Fruit fly (Drosophila melanogaster): ENCODE results near the gene CG11885.
A peak's percentile ranks its signal among the peaks of the same experiment; 100 is the strongest.

Gene CG11885

DNA sequence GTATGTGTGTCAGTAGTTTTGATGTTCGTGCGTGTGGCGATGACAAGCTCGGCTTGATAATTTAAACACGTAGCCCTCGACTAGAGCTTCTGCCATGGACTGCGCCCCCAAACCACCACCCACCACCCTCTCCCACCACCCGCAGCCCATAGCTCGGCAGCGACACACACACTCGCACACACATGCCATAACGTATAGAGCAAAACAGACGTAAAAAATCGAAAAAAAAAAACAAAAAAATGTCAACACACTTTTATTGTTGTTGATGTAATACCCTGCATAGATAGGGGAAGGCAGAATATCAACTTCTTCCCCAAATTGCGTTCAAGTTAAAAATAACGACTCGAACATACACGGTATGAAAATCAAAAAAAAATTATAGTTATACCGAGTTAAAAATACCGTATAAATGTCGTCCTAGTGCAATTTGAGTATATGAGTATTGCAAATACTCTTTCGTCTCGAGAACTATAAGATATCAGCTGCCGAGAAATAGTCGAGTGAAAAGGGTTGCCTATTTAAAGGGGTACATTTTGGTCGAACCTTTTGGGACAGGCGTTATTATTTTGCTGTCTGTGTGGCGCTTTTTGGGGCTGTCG lies 49.2 kb upstream of the CG11885 start (continued):
- TF ChIP-seq fkh (GFP tag; optimal IDR thresholded peaks at IDR 0.05), result peak; percentile 80
- peak; percentile 76 for TF ChIP-seq Eip78C (GFP tag)
- TF ChIP-seq CG10631 (GFP tag; optimal IDR thresholded peaks at IDR 0.05), result no peak
- peak; percentile 23 for TF ChIP-seq Eip75B (GFP tag; optimal IDR thresholded peaks at IDR 0.05)
- no peak for TF ChIP-seq CG8319 (GFP tag; optimal IDR thresholded peaks at IDR 0.05)
- TF ChIP-seq ss (GFP tag; optimal IDR thresholded peaks at IDR 0.05), result peak in 1 of 2 experiments; percentile 40
- no peak for TF ChIP-seq Blimp-1 (GFP tag; optimal IDR thresholded peaks at IDR 0.05)
- TF ChIP-seq Hr38 (GFP tag; optimal IDR thresholded peaks at IDR 0.05), result no peak
- peak; percentile 58 for TF ChIP-seq pdm3 (GFP tag; optimal IDR thresholded peaks at IDR 0.05)
- TF ChIP-seq CG6808 (GFP tag; optimal IDR thresholded peaks at IDR 0.05), result peak; percentile 68
- TF ChIP-seq achi (GFP tag; optimal IDR thresholded peaks at IDR 0.05), result peak; percentile 39
- no peak for TF ChIP-seq CG16779 (tag; optimal IDR thresholded peaks at IDR 0.05)
- no peak for TF ChIP-seq CG6854 (GFP tag; optimal IDR thresholded peaks at IDR 0.05)
- TF ChIP-seq Lpt (GFP tag; optimal IDR thresholded peaks at IDR 0.05), result peak; percentile 18
- peak; percentile 42 for TF ChIP-seq topi (GFP tag; optimal IDR thresholded peaks at IDR 0.05)
- no peak for TF ChIP-seq Ets96B (tag; optimal IDR thresholded peaks at IDR 0.05)
- peak; percentile 69 for TF ChIP-seq CG31627 (GFP tag; optimal IDR thresholded peaks at IDR 0.05)
- TF ChIP-seq CG4318 (GFP tag; optimal IDR thresholded peaks at IDR 0.05), result peak; percentile 51
- TF ChIP-seq Sox15 (GFP tag; optimal IDR thresholded peaks at IDR 0.05), result peak; percentile 15
- peak; percentile 85 for TF ChIP-seq vri (GFP tag; optimal IDR thresholded peaks at IDR 0.05)
- TF ChIP-seq acj6 (GFP tag; optimal IDR thresholded peaks at IDR 0.05), result peak; percentile 41

DNA sequence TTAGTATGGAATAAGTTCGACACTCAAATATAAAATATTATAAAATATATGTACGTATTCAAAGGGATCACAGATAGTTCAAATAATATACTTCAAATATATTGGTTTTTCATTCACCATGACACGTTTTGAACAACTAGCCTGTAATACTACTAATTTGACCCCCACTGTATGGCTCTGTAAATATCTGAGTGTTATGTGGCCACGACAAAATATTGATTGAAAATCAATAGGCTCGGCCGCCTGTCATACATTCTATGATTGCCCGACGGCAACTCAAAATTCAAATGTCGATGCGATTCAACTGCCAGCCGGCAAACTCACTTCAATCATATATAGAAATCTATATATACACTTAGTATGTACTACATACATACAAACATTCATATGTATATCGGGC lies 48.7 kb upstream of the CG11885 start:
- TF ChIP-seq eg (GFP tag; IDR thresholded peaks at IDR 0.05) (no peak), Hr39 (GFP tag; optimal IDR thresholded peaks at IDR 0.05) (no peak), Hr38 (GFP tag; optimal IDR thresholded peaks at IDR 0.05) (no peak), ss (GFP tag; optimal IDR thresholded peaks at IDR 0.05) (no peak), fd59A (GFP tag; optimal IDR thresholded peaks at IDR 0.05) (no peak), pdm3 (GFP tag; optimal IDR thresholded peaks at IDR 0.05) (no peak), CG8319 (GFP tag; optimal IDR thresholded peaks at IDR 0.05) (no peak)

dm6 chr2L:468745-469358 lies 47.6 kb upstream of the CG11885 start:
- TF ChIP-seq pdm3 (GFP tag; optimal IDR thresholded peaks at IDR 0.05) (peak; percentile 55), ss (GFP tag; optimal IDR thresholded peaks at IDR 0.05) (no peak), achi (GFP tag; optimal IDR thresholded peaks at IDR 0.05) (peak; percentile 43), OdsH (GFP tag; optimal IDR thresholded peaks at IDR 0.05) (peak; percentile 61), Ets21C (GFP tag; optimal IDR thresholded peaks at IDR 0.05) (no peak), Lpt (GFP tag; optimal IDR thresholded peaks at IDR 0.05) (peak; percentile 65), CG32006 (GFP tag; optimal IDR thresholded peaks at IDR 0.05) (peak; percentile 87), CG6808 (GFP tag; optimal IDR thresholded peaks at IDR 0.05) (peak; percentile 45), CG4318 (GFP tag; optimal IDR thresholded peaks at IDR 0.05) (peak; percentile 69), Gug (GFP tag; IDR thresholded peaks at IDR 0.05) (peak; percentile 72), lz (GFP tag; optimal IDR thresholded peaks at IDR 0.05) (peak; percentile 49), CG6163 (GFP tag; IDR thresholded peaks at IDR 0.05) (peak; percentile 81), spab (GFP tag; optimal IDR thresholded peaks at IDR 0.05) (peak; percentile 15), CG9139 (GFP tag; optimal IDR thresholded peaks at IDR 0.05) (no peak), Eip75B (GFP tag; optimal IDR thresholded peaks at IDR 0.05) (peak; percentile 34), Hr39 (GFP tag; optimal IDR thresholded peaks at IDR 0.05) (peak; percentile 21), CG1621 (tag; optimal IDR thresholded peaks at IDR 0.05) (peak; percentile 31), CG8119 (GFP tag; IDR thresholded peaks at IDR 0.05) (peak; percentile 76), dsx (GFP tag; optimal IDR thresholded peaks at IDR 0.05; ENCODE audit: poor library complexity, severe bottlenecking) (peak; percentile 45), fd85E (GFP tag; optimal IDR thresholded peaks at IDR 0.05) (no peak), CG6854 (GFP tag; optimal IDR thresholded peaks at IDR 0.05) (no peak), Smox (GFP tag; optimal IDR thresholded peaks at IDR 0.05) (peak; percentile 19), CG16779 (tag; optimal IDR thresholded peaks at IDR 0.05) (peak; percentile 63), Eip78C (GFP tag) (peak; percentile 87), CG8319 (GFP tag; optimal IDR thresholded peaks at IDR 0.05) (no peak), CG11762 (GFP tag; optimal IDR thresholded peaks at IDR 0.05; ENCODE audit: insufficient read depth) (peak; percentile 42), Ets96B (tag; optimal IDR thresholded peaks at IDR 0.05) (peak; percentile 65), esn (GFP tag; optimal IDR thresholded peaks at IDR 0.05) (peak; percentile 47), dac (GFP tag; optimal IDR thresholded peaks at IDR 0.05) (peak; percentile 75), net (GFP tag; optimal IDR thresholded peaks at IDR 0.05) (peak; percentile 76), CG15336 (GFP tag; IDR thresholded peaks at IDR 0.05) (peak; percentile 84), Hr38 (GFP tag; optimal IDR thresholded peaks at IDR 0.05) (no peak), CG7368 (GFP tag; optimal IDR thresholded peaks at IDR 0.05) (peak; percentile 47), Sox15 (GFP tag; optimal IDR thresholded peaks at IDR 0.05) (no peak)

Data from whole organism, prepupa.